Worm (Caenorhabditis elegans) whole organism, L4 larva: Measurements from ENCODE around the gene F35E12.6.

ENCODE experiments used
- lim-7 ChIP-seq: fragments of 200-800 bp; sonication (Bioruptor generic); IDR thresholded peaks from 2 replicates; pipeline ENCODE4 v1.3.6; 2022; ENCODE audit warnings: missing genetic modification characterization, missing compliant biosample characterization
- lsy-2 ChIP-seq, 2 experiments: fragments of 150-350 bp in 1 of 2; sonication (generic microtip) in 1 of 2; optimal IDR thresholded peaks; 2 replicates each; lab custom pipeline; 2014 to 2017; ENCODE audit warnings: missing biosample characterization in 2 of 2, missing genetic modification characterization in 2 of 2

DNA sequence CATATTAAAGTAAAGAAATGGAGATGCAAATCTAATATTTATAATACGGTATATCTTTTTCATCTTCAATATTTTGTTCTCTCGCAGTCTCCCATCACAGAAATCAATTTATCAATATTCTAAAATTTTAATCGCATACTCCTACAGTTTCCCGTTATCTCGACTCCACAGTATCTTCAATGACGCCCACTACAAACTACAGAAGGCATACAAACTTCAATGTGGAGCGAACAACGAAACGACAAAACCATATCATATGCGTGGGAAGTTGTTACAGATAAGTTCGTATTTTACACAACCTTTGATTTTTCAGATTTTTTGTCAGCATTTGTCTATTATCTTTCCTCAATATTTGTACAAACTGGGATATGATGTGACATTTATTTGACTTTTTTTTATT lies 3.9 kb upstream of the F35E12.6 start:
- TF ChIP-seq lim-7 (GFP tag; lab: Robert Waterston, UW) (no peak), lsy-2 (tag; optimal IDR thresholded peaks at IDR 0.05; lab: Kevin White, UChicago) (no peak)
